Fruit fly (Drosophila melanogaster) whole organism, embryonic: ENCODE measurements around the gene CG7408.

Experiments
- B-H2 ChIP-seq: fragments of 200-800 bp; sonication (Bioruptor generic); optimal IDR thresholded peaks from 2 replicates; lab custom pipeline; 2018; ENCODE audit warnings: missing biosample characterization, mild to moderate bottlenecking, missing genetic modification characterization
- CG10543 ChIP-seq: fragments of 200-800 bp; sonication (Bioruptor generic); optimal IDR thresholded peaks from 3 replicates; lab custom pipeline; 2017; ENCODE audit warnings: missing biosample characterization, mild to moderate bottlenecking, missing genetic modification characterization, moderate library complexity
- CG13287 ChIP-seq: fragments of 200-800 bp; sonication (Bioruptor generic); IDR thresholded peaks from 2 replicates; pipeline ENCODE4 v1.3.6; 2022; ENCODE audit warnings: missing biosample characterization, missing genetic modification characterization; ENCODE audit not compliant: partially characterized antibody
- CG14860 ChIP-seq: fragments of 200-800 bp; sonication (Bioruptor generic); IDR thresholded peaks from 3 replicates; pipeline ENCODE4 v1.3.6; 2022; ENCODE audit warnings: missing biosample characterization, missing genetic modification characterization; ENCODE audit not compliant: partially characterized antibody
- CG15479 ChIP-seq: fragments of 200-800 bp; sonication (Bioruptor generic); optimal IDR thresholded peaks from 3 replicates; lab custom pipeline; 2019; ENCODE audit warnings: missing biosample characterization, mild to moderate bottlenecking, missing genetic modification characterization, moderate library complexity
- CG16779 ChIP-seq: fragments of 200-800 bp; sonication (Bioruptor generic); IDR thresholded peaks from 2 replicates; pipeline ENCODE4 v1.3.6; 2022; ENCODE audit warnings: missing biosample characterization, missing genetic modification characterization
- CG16813 ChIP-seq: fragments of 200-800 bp; sonication (Bioruptor generic); IDR thresholded peaks from 3 replicates; pipeline ENCODE4 v1.3.6; 2022; ENCODE audit warnings: missing biosample characterization, missing genetic modification characterization; ENCODE audit not compliant: partially characterized antibody
- CG31441 ChIP-seq: fragments of 200-800 bp; sonication (Bioruptor generic); IDR thresholded peaks from 2 replicates; pipeline ENCODE4 v1.3.6; 2022; ENCODE audit warnings: missing biosample characterization, missing genetic modification characterization
- CG4707 ChIP-seq: fragments of 200-800 bp; sonication (Bioruptor generic); optimal IDR thresholded peaks from 2 replicates; lab custom pipeline; 2018; ENCODE audit warnings: missing biosample characterization, mild to moderate bottlenecking, missing genetic modification characterization, moderate library complexity
- CG6272 ChIP-seq: fragments of 200-800 bp; sonication (Bioruptor generic); IDR thresholded peaks from 2 replicates; pipeline ENCODE4 v1.3.6; 2022; ENCODE audit warnings: missing biosample characterization, missing genetic modification characterization
- CG6791 ChIP-seq: fragments of 200-800 bp; sonication (Bioruptor generic); IDR thresholded peaks from 3 replicates; pipeline ENCODE4 v1.3.6; 2022; ENCODE audit warnings: missing biosample characterization, missing genetic modification characterization; ENCODE audit not compliant: partially characterized antibody
- CG7928 ChIP-seq: fragments of 200-800 bp; sonication (Bioruptor generic); optimal IDR thresholded peaks from 2 replicates; lab custom pipeline; 2017; ENCODE audit warnings: missing biosample characterization, mild to moderate bottlenecking, missing genetic modification characterization
- CG8290 ChIP-seq, 3 experiments: fragments of 200-800 bp; sonication (Bioruptor generic); optimal IDR thresholded peaks; 2 replicates each; lab custom pipeline; 2016 to 2019; ENCODE audit warnings: missing biosample characterization in 3 of 3, missing genetic modification characterization in 3 of 3, mild to moderate bottlenecking in 2 of 3, moderate library complexity in 1 of 3
- CG9932 ChIP-seq: fragments of 200-800 bp; sonication (Bioruptor generic); IDR thresholded peaks from 2 replicates; pipeline ENCODE4 v1.3.6; 2022; ENCODE audit warnings: missing biosample characterization, missing genetic modification characterization
- Dll ChIP-seq: fragments of 200-800 bp; sonication (Bioruptor generic); IDR thresholded peaks from 4 replicates; pipeline ENCODE4 v1.3.6; 2022; ENCODE audit warnings: missing biosample characterization, missing genetic modification characterization; ENCODE audit not compliant: partially characterized antibody
- Doc2 ChIP-seq: fragments of 200-800 bp; sonication (Bioruptor generic); IDR thresholded peaks from 2 replicates; pipeline ENCODE4 v1.3.6; 2022; ENCODE audit warnings: missing biosample characterization, missing genetic modification characterization
- ERR ChIP-seq: fragments of 200-800 bp; sonication (Bioruptor generic); optimal IDR thresholded peaks from 2 replicates; lab custom pipeline; 2016; ENCODE audit warnings: missing biosample characterization, missing genetic modification characterization
- HLH3B ChIP-seq: fragments of 200-800 bp; sonication (Bioruptor generic); IDR thresholded peaks from 2 replicates; pipeline ENCODE4 v1.3.6; 2022; ENCODE audit warnings: missing biosample characterization, missing genetic modification characterization
- MTF-1 ChIP-seq: fragments of 200-800 bp; sonication (Bioruptor generic); optimal IDR thresholded peaks from 2 replicates; lab custom pipeline; 2018; ENCODE audit warnings: missing biosample characterization, mild to moderate bottlenecking, missing genetic modification characterization, borderline replicate concordance
- Myb ChIP-seq: fragments of 200-800 bp; sonication (Bioruptor generic); optimal IDR thresholded peaks from 2 replicates; lab custom pipeline; 2016; ENCODE audit warnings: missing biosample characterization, missing genetic modification characterization
- Nf-YB ChIP-seq: fragments of 200-800 bp; sonication (Bioruptor generic); optimal IDR thresholded peaks from 3 replicates; lab custom pipeline; 2019; ENCODE audit warnings: missing biosample characterization, mild to moderate bottlenecking, missing genetic modification characterization, moderate library complexity
- Opbp ChIP-seq: fragments of 200-800 bp; sonication (Bioruptor generic); IDR thresholded peaks from 3 replicates; pipeline ENCODE4 v1.3.6; 2022; ENCODE audit warnings: missing biosample characterization, missing genetic modification characterization; ENCODE audit not compliant: partially characterized antibody
- Scr ChIP-seq: fragments of 200-800 bp; sonication (Bioruptor generic); IDR thresholded peaks from 2 replicates; pipeline ENCODE4 v1.3.6; 2022; ENCODE audit warnings: missing biosample characterization, missing genetic modification characterization; ENCODE audit not compliant: partially characterized antibody
- Side ChIP-seq: fragments of 200-800 bp; sonication (Bioruptor generic); optimal IDR thresholded peaks from 2 replicates; lab custom pipeline; 2016; ENCODE audit warnings: missing biosample characterization, missing genetic modification characterization
- al ChIP-seq: fragments of 200-800 bp; sonication (Bioruptor generic); IDR thresholded peaks from 2 replicates; pipeline ENCODE4 v1.3.6; 2022; ENCODE audit warnings: missing biosample characterization, missing genetic modification characterization
- amos ChIP-seq: fragments of 200-800 bp; sonication (Bioruptor generic); IDR thresholded peaks from 2 replicates; pipeline ENCODE4 v1.3.6; 2022; ENCODE audit warnings: missing biosample characterization, missing genetic modification characterization; ENCODE audit not compliant: partially characterized antibody
- chinmo ChIP-seq: fragments of 200-800 bp; sonication (Bioruptor generic); IDR thresholded peaks from 4 replicates; pipeline ENCODE4 v1.3.6; 2022; ENCODE audit warnings: missing biosample characterization, missing genetic modification characterization; ENCODE audit not compliant: partially characterized antibody
- crol ChIP-seq: fragments of 200-800 bp; sonication (Bioruptor generic); IDR thresholded peaks from 2 replicates; pipeline ENCODE4 v1.3.6; 2022; ENCODE audit warnings: missing biosample characterization, missing genetic modification characterization
- crp ChIP-seq, 2 experiments: fragments of 200-800 bp; sonication (Bioruptor generic); optimal IDR thresholded peaks; 2 replicates in 1 of 2; 3 replicates in 1 of 2; lab custom pipeline; 2017; ENCODE audit warnings: missing biosample characterization in 2 of 2, missing genetic modification characterization in 2 of 2, mild to moderate bottlenecking in 1 of 2, moderate library complexity in 1 of 2
- cwo ChIP-seq: fragments of 200-800 bp; sonication (Bioruptor generic); optimal IDR thresholded peaks from 3 replicates; lab custom pipeline; 2017; ENCODE audit warnings: missing biosample characterization, missing genetic modification characterization, mild to moderate bottlenecking, moderate library complexity, missing genetic modification reagents
- dmrt11E ChIP-seq: fragments of 200-800 bp; sonication (Bioruptor generic); optimal IDR thresholded peaks from 3 replicates; lab custom pipeline; 2018; ENCODE audit warnings: missing biosample characterization, mild to moderate bottlenecking, missing genetic modification characterization, moderate library complexity
- esg ChIP-seq: fragments of 200-800 bp; sonication (Bioruptor generic); conservative IDR thresholded peaks from 2 replicates; pipeline ENCODE4 v1.3.6; 2022; ENCODE audit warnings: missing biosample characterization, missing genetic modification characterization
- fu2 ChIP-seq: fragments of 200-800 bp; sonication (Bioruptor generic); optimal IDR thresholded peaks from 2 replicates; lab custom pipeline; 2016; ENCODE audit warnings: missing biosample characterization, missing genetic modification characterization
- gem ChIP-seq: fragments of 200-800 bp; sonication (Bioruptor generic); optimal IDR thresholded peaks from 2 replicates; lab custom pipeline; 2019; ENCODE audit warnings: missing biosample characterization, mild to moderate bottlenecking, missing genetic modification characterization, moderate library complexity
- inv ChIP-seq: fragments of 200-800 bp; sonication (Bioruptor generic); IDR thresholded peaks from 2 replicates; pipeline ENCODE4 v1.3.6; 2022; ENCODE audit warnings: missing biosample characterization, missing genetic modification characterization; ENCODE audit not compliant: partially characterized antibody
- kah ChIP-seq: fragments of 200-800 bp; sonication (Bioruptor generic); optimal IDR thresholded peaks from 2 replicates; lab custom pipeline; 2018; ENCODE audit warnings: missing biosample characterization, mild to moderate bottlenecking, missing genetic modification characterization
- ken ChIP-seq: fragments of 200-800 bp; sonication (Bioruptor generic); IDR thresholded peaks from 3 replicates; pipeline ENCODE4 v1.3.6; 2022; ENCODE audit warnings: missing biosample characterization, missing genetic modification characterization
- kni ChIP-seq: fragments of 200-800 bp; sonication (Bioruptor generic); optimal IDR thresholded peaks from 3 replicates; lab custom pipeline; 2017; ENCODE audit warnings: mild to moderate bottlenecking, missing biosample characterization, missing genetic modification reagents, missing genetic modification characterization
- knrl ChIP-seq: fragments of 200-800 bp; sonication (Bioruptor generic); IDR thresholded peaks from 3 replicates; pipeline ENCODE4 v1.3.6; 2022; ENCODE audit warnings: missing biosample characterization, missing genetic modification characterization; ENCODE audit not compliant: partially characterized antibody
- lov ChIP-seq, 2 experiments: fragments of 200-800 bp in 1 of 2; fragments of >200 bp in 1 of 2; sonication (Bioruptor generic) in 1 of 2; IDR thresholded peaks in 1 of 2; optimal IDR thresholded peaks in 1 of 2; 2 replicates in 1 of 2; 3 replicates in 1 of 2; pipeline versions ENCODE4 v1.3.6 to Lab custom; 2017 to 2022; ENCODE audit warnings: missing biosample characterization in 1 of 2, missing genetic modification characterization in 1 of 2
- mam ChIP-seq: fragments of 200-800 bp; sonication (Bioruptor generic); optimal IDR thresholded peaks from 3 replicates; lab custom pipeline; 2016; ENCODE audit warnings: missing biosample characterization, missing genetic modification characterization
- pita ChIP-seq: fragments of 200-800 bp; sonication (Bioruptor generic); optimal IDR thresholded peaks from 2 replicates; lab custom pipeline; 2017; ENCODE audit warnings: missing biosample characterization, mild to moderate bottlenecking, missing genetic modification characterization
- pros ChIP-seq: fragments of 200-800 bp; sonication (Bioruptor generic); optimal IDR thresholded peaks from 3 replicates; lab custom pipeline; 2019; ENCODE audit warnings: missing biosample characterization, mild to moderate bottlenecking, missing genetic modification characterization, moderate library complexity
- sisA ChIP-seq: fragments of 200-800 bp; sonication (Bioruptor generic); IDR thresholded peaks from 2 replicates; pipeline ENCODE4 v1.3.6; 2022; ENCODE audit warnings: missing biosample characterization, missing genetic modification characterization
- vnd ChIP-seq: fragments of 200-800 bp; sonication (Bioruptor generic); IDR thresholded peaks from 3 replicates; pipeline ENCODE4 v1.3.6; 2022; ENCODE audit warnings: missing biosample characterization, missing genetic modification characterization; ENCODE audit not compliant: partially characterized antibody
- wdn ChIP-seq: fragments of 200-800 bp; sonication (Bioruptor generic); IDR thresholded peaks from 2 replicates; pipeline ENCODE4 v1.3.6; 2022; ENCODE audit warnings: missing biosample characterization, missing genetic modification characterization
- yki ChIP-seq: fragments of >200 bp; optimal IDR thresholded peaks from 3 replicates; lab custom pipeline; 2018
- zen ChIP-seq: fragments of 200-800 bp; sonication (Bioruptor generic); optimal IDR thresholded peaks from 3 replicates; lab custom pipeline; 2018; ENCODE audit warnings: missing biosample characterization, mild to moderate bottlenecking, missing genetic modification characterization, moderate library complexity

CG7408 gene

DNA sequence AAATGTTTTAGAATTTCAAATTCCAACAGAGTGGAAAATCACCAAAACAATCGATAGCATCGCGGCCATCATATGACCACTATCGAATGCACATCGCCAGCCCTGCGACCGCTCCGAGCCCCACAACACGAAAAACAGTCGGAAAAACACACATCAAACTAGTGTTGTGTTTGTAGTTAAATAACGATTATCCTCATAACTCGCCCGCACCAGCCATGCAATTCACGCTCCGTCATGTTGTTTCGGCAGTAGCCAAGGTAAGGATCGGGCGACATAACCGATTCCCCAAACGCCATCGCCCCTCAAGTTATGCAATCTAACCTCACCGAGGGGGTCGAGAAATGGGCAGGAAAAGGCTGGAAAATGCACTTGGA, 31.9 kb upstream of the CG7408 start:
- TF ChIP-seq pita (GFP tag; lab: Kevin White, UChicago) = no peak
- no peak for TF ChIP-seq dmrt11E
- TF ChIP-seq CG4707 (GFP tag; lab: Kevin White, UChicago) = no peak
- TF ChIP-seq inv = peak; percentile 58; the same call in 1 of the 2 replicates
- no peak for TF ChIP-seq HLH3B (GFP tag; lab: Robert Waterston, UW)
- TF ChIP-seq lov (optimal IDR thresholded peaks at IDR 0.05; lab: Kevin White, UChicago) = no peak
- no peak for TF ChIP-seq lov (GFP tag; IDR thresholded peaks at IDR 0.05; lab: Robert Waterston, UW)
- no peak for TF ChIP-seq CG31441 (GFP tag; lab: Robert Waterston, UW)
- TF ChIP-seq CG8290 (GFP tag; optimal IDR thresholded peaks at IDR 0.05; lab: Kevin White, UChicago) = no peak
- TF ChIP-seq CG8290 (tag; optimal IDR thresholded peaks at IDR 0.05; lab: Kevin White, UChicago) = peak in 1 of 2 experiments; percentile 64
- no peak for TF ChIP-seq kah
- no peak for TF ChIP-seq ERR
- TF ChIP-seq crol (GFP tag; lab: Robert Waterston, UW) = peak; percentile 56
- 0 out of 2 replicates have a peak, but pooled peaks have one; percentile 23 for TF ChIP-seq al (GFP tag; lab: Robert Waterston, UW)
- no peak for TF ChIP-seq gem
- no peak for TF ChIP-seq cwo (GFP tag; lab: Kevin White, UChicago)
- peak; percentile 61; the same call in 2 of the 3 replicates for TF ChIP-seq knrl
- TF ChIP-seq zen (tag; lab: Kevin White, UChicago) = no peak
- peak; percentile 88 for TF ChIP-seq CG7928 (GFP tag; lab: Kevin White, UChicago)
- peak; percentile 69 for TF ChIP-seq vnd (GFP tag; lab: Robert Waterston, UW)
- no peak for TF ChIP-seq MTF-1 (GFP tag; lab: Kevin White, UChicago)
- peak; percentile 84; the same call in 2 of the 3 replicates for TF ChIP-seq Opbp
- TF ChIP-seq sisA = peak; percentile 11; the same call in 1 of the 2 replicates
- TF ChIP-seq Nf-YB (GFP tag; lab: Kevin White, UChicago) = no peak
- no peak for TF ChIP-seq Side (GFP tag; lab: Kevin White, UChicago)
- TF ChIP-seq Dll (GFP tag; lab: Robert Waterston, UW) = peak; percentile 76
- no peak for TF ChIP-seq CG15479 (GFP tag; lab: Kevin White, UChicago)
- peak; percentile 68 for TF ChIP-seq CG13287 (GFP tag; lab: Robert Waterston, UW)
- TF ChIP-seq CG9932 (GFP tag; lab: Robert Waterston, UW) = peak; percentile 66
- TF ChIP-seq B-H2 (GFP tag; lab: Kevin White, UChicago) = no peak
- peak; percentile 30 for TF ChIP-seq fu2 (GFP tag; lab: Kevin White, UChicago)
- TF ChIP-seq mam (GFP tag; lab: Kevin White, UChicago) = peak; percentile 21
- TF ChIP-seq Doc2 (GFP tag; lab: Robert Waterston, UW) = no peak
- TF ChIP-seq CG6272 (GFP tag; lab: Robert Waterston, UW) = no peak
- TF ChIP-seq CG16813 (GFP tag; lab: Robert Waterston, UW) = peak; percentile 67
- TF ChIP-seq CG14860 (GFP tag; lab: Robert Waterston, UW) = peak; percentile 29; the same call in 1 of the 3 replicates
- no peak for TF ChIP-seq pros
- no peak for TF ChIP-seq CG16779 (GFP tag; lab: Robert Waterston, UW)
- peak; percentile 74 for TF ChIP-seq Scr (GFP tag; lab: Robert Waterston, UW)
- peak; percentile 87 for TF ChIP-seq CG6791
- no peak for TF ChIP-seq CG10543
- peak; percentile 54 for TF ChIP-seq Myb (GFP tag; lab: Kevin White, UChicago)
- TF ChIP-seq ken (GFP tag; lab: Robert Waterston, UW) = no peak
- TF ChIP-seq crp (GFP tag; optimal IDR thresholded peaks at IDR 0.05; lab: Kevin White, UChicago) = peak in 1 of 2 experiments; percentile 25
- TF ChIP-seq yki (lab: Kevin White, UChicago) = no peak
- no peak for TF ChIP-seq kni (GFP tag; lab: Kevin White, UChicago)
- TF ChIP-seq esg (GFP tag; lab: Robert Waterston, UW) = no peak
- peak; percentile 83 for TF ChIP-seq amos (GFP tag; lab: Robert Waterston, UW)
- 0 out of 2 replicates have a peak, but pooled peaks have one; percentile 8 for TF ChIP-seq wdn (GFP tag; lab: Robert Waterston, UW)
- 0 out of 4 replicates have a peak, but pooled peaks have one; percentile 62 for TF ChIP-seq chinmo (GFP tag; lab: Robert Waterston, UW)
